Worm (Caenorhabditis elegans): ENCODE results near the gene T20D4.7.
A peak's percentile ranks its signal among the peaks of the same experiment; 100 is the strongest.

The T20D4.7 gene

DNA sequence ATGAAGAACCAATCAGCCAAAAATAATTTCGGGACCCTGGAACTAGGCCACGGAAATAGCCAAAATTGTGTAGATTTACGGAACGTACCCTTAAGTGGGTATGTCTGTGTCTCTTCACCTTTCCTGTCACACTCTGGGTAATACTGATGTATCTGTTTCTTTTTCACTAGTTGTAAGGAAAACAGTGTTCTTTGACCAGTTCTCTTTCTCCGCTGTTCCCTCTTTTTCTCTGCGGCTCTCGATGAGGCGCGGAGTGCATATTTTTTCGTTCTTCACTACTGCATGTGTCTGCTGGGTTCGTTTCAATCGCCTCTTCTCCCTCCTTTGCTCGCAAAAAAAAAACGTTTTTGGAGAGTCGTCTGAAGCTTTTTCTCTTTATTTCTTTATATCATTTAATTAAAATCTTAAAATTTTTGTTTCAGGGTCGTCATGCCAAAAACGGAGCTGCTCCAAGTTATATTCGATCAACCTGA, 1.4 kb downstream of the T20D4.7 start, which contains the start of gene arrd-22 (continued):
- TF ChIP-seq ctbp-1 (GFP tag; IDR thresholded peaks at IDR 0.05) (no peak), Y48G9A.11 (GFP tag; IDR thresholded peaks at IDR 0.05) (no peak), ceh-20 (GFP tag; IDR thresholded peaks at IDR 0.05) (no peak), nhr-42 (GFP tag; IDR thresholded peaks at IDR 0.05) (no peak), mxl-3 (GFP tag; optimal IDR thresholded peaks at IDR 0.05) (no peak), tra-1 (GFP tag; IDR thresholded peaks at IDR 0.05) (0 out of 2 replicates have a peak, but pooled peaks have one; percentile 35), nhr-102 (tag; optimal IDR thresholded peaks at IDR 0.05) (no peak), vab-7 (GFP tag; IDR thresholded peaks at IDR 0.05) (no peak), hif-1 (tag; optimal IDR thresholded peaks at IDR 0.05) (no peak)

DNA sequence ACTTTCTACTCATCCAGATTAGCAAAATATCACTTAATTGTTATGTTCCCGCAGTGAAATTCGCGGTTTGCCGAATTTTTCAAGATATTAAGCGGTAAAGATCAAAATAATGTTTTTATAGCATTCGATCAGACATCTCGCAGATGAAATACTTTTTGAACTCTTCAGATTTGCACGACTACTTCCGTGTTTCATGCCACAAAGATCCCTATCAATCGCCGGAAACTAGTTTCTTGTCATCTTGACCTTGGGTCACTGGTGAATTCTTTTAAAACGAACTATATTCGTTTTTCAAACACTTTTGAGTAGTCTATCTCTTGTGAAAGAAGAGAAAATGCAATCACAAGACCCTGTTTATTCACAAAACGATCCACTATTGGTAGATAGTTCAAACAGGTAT, 4.3 kb downstream of the T20D4.7 start, which contains the start of gene txt-11:
TSS of gene txt-11 (plus strand) at position 301 of the 400 bp plus-strand sequence.
- TF ChIP-seq dmd-6 (GFP tag; IDR thresholded peaks at IDR 0.05) (0 out of 2 replicates have a peak, but pooled peaks have one; percentile 15), tra-1 (GFP tag; IDR thresholded peaks at IDR 0.05) (no peak)

DNA sequence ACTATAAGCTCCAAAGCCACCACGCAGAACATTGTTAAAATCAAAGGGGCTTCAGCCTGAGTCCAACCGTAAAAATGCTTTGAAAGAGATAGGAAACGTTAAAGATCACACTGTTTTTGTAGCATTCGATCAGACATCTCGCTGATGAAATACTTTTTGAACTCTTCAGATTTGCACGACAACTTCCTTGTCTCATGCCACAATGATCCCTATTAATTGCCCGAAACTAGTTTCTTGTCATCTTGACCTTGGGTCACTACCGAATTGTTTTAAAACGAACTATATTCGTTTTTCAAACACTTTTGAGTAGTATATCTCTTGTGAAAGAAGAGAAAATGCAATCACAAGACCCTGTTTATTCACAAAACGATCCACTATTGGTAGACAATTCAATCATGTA, 9.2 kb downstream of the T20D4.7 start, which contains the start of gene T20D4.3:
TSS of gene T20D4.3 (plus strand) at position 301 of the 400 bp plus-strand sequence.
- TF ChIP-seq mxl-3 (GFP tag; optimal IDR thresholded peaks at IDR 0.05) (no peak), lin-13 (GFP tag; optimal IDR thresholded peaks at IDR 0.05) (no peak), unc-62 (GFP tag; optimal IDR thresholded peaks at IDR 0.05 in 1 of 2) (peak in 1 of 2 experiments; percentile 61), unc-62 (tag; optimal IDR thresholded peaks at IDR 0.05) (no peak), zfp-3 (GFP tag; conservative IDR thresholded peaks at IDR 0.05) (no peak)

DNA sequence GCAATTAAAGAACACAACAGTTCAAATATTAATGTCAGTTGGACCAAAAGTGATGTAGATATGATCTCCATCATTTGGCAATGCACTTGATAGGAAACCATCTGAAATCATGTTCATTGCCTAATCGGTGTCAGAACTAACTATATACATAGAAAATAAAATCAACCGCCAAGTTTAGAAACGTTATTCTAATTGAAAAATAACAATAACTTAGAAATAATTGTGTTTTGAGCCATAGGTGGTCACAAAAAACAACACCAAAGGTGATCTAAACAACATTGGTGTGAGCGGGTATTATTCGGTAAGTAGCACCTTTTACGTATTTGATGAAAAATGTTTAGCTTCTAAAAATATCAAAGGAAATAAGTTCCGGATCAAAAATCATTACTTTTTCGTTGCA, 15.6 kb downstream of the T20D4.7 start, which contains the start of gene srab-21:
TSS of gene srab-21 (minus strand) at position 101 of the 400 bp plus-strand sequence.
- TF ChIP-seq nhr-111 (GFP tag; optimal IDR thresholded peaks at IDR 0.05) (no peak), ztf-11 (tag; optimal IDR thresholded peaks at IDR 0.05) (no peak), unc-62 (GFP tag; optimal IDR thresholded peaks at IDR 0.05 in 1 of 2) (peak in 1 of 2 experiments; percentile 15), unc-62 (tag; optimal IDR thresholded peaks at IDR 0.05) (no peak), duxl-1 (tag; optimal IDR thresholded peaks at IDR 0.05; ENCODE audit: poor library complexity) (no peak)

DNA sequence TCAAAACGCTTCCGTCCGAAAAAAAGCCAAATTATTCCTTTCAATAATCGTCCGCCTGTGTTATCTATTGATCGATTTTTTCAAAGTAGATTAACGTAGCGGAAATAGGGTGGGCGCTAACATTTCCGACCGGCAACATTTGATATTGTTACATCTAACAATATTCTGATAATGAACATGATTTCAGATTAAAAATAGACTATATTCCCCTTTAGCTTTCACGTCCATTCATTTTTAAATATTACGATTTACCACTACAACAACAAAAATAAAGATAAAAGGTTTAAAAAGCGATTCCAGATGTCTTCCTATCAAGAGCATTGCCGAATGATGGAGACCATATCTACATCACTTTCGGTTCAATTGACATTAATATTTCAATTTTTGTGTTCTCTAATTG, 17.4 kb downstream of the T20D4.7 start, which contains the start of gene srab-22:
TSS of gene srab-22 (plus strand) at position 301 of the 400 bp plus-strand sequence.
- TF ChIP-seq unc-62 (GFP tag; optimal IDR thresholded peaks at IDR 0.05 in 1 of 2) (peak in 1 of 2 experiments; percentile 14), unc-62 (tag; optimal IDR thresholded peaks at IDR 0.05) (no peak), mxl-2 (GFP tag; conservative IDR thresholded peaks at IDR 0.05) (no peak), mxl-3 (GFP tag; optimal IDR thresholded peaks at IDR 0.05) (no peak), dmd-8 (GFP tag; IDR thresholded peaks at IDR 0.05) (no peak)

DNA sequence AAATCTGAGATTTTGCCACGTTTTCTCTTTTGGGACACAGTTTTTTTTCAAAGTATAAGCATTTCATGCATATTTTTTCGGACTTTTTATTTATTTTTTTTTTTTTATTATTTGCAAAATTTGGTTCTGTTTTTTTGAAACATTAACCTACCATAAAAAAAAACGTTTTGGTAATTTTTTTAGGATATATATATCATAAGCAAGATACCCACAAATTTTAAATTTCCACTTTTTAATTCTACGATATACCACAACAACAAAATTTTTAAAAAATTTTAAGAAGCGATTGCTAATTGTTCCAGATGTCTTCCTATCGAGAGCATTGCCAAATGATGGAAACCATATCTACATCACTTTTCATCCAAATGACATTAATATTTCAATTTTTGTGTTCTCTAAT, 20.0 kb downstream of the T20D4.7 start, which contains the start of gene srab-20:
TSS of gene srab-20 (plus strand) at position 301 of the 400 bp plus-strand sequence.
- no peak for TF ChIP-seq nhr-237 (tag; optimal IDR thresholded peaks at IDR 0.05)
- TF ChIP-seq mep-1 (tag; optimal IDR thresholded peaks at IDR 0.05), result no peak
- TF ChIP-seq jun-1 (tag; optimal IDR thresholded peaks at IDR 0.05), result no peak
- TF ChIP-seq hmg-1.1 (GFP tag; IDR thresholded peaks at IDR 0.05), result no peak
- TF ChIP-seq egl-27 (tag; optimal IDR thresholded peaks at IDR 0.05), result no peak
- TF ChIP-seq dmd-9 (GFP tag; IDR thresholded peaks at IDR 0.05), result no peak
- no peak for TF ChIP-seq ctbp-1 (GFP tag; IDR thresholded peaks at IDR 0.05)
- TF ChIP-seq saeg-2 (GFP tag; IDR thresholded peaks at IDR 0.05), result no peak
- TF ChIP-seq arid-1 (GFP tag; conservative IDR thresholded peaks at IDR 0.05), result no peak

DNA sequence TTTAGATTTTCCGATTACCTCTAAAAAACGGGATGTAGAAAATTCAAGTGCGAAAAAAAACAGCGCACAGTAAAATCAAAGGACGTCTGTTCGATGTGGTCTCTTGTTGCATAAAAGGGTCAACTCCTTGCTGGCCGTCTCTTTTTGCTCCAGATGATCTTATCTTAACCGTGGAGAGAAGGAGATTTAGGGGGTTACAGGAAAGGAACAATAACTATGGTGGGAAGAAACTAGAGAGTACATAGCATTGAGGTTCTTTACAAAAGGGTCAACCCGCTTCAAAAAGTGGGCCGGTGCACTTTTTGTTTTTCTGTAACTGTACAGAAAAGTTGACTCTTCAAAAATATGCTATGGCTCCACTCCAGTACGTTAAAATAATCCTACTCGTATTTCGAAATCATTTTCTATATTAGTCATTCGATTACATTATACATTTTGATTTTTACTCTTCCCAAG, 22.9 kb downstream of the T20D4.7 start, which contains the start of the genes T20D4.19 and srj-9:
TSS of gene T20D4.19 (minus strand) at position 101 of the 456 bp plus-strand sequence.
TSS of gene srj-9 (plus strand) at position 406 of the 456 bp plus-strand sequence.
- TF ChIP-seq unc-62 (GFP tag; optimal IDR thresholded peaks at IDR 0.05 in 1 of 2), result peak in 1 of 2 experiments; percentile 51
- TF ChIP-seq unc-62 (tag; optimal IDR thresholded peaks at IDR 0.05), result no peak
- no peak for TF ChIP-seq daf-8 (GFP tag; IDR thresholded peaks at IDR 0.05)
